Worm (Caenorhabditis elegans) whole organism, L1 larva: ENCODE data around the gene srbc-59.
"Not testable (repeated sequence)": the region's sequence is repeated elsewhere in the genome, so short reads cannot be mapped to it uniquely, and the experiment has no call there.

Experiments used
- elt-3 ChIP-seq, 6 experiments: fragments of 150-350 bp in 1 of 6; sonication (generic microtip); optimal IDR thresholded peaks; 2 replicates each; lab custom pipeline; 2017 to 2018; ENCODE audit warnings: missing biosample characterization in 6 of 6, missing genetic modification characterization in 6 of 6, inconsistent platforms in 1 of 6
- hlh-17 ChIP-seq: fragments of 200-800 bp; sonication (Bioruptor generic); optimal IDR thresholded peaks from 2 replicates; lab custom pipeline; 2018; ENCODE audit warnings: missing genetic modification characterization, mild to moderate bottlenecking, missing compliant biosample characterization, moderate library complexity, borderline replicate concordance
- lin-39 ChIP-seq: fragments of 150-350 bp; optimal IDR thresholded peaks from 2 replicates; lab custom pipeline; 2014; ENCODE audit warnings: missing biosample characterization, missing genetic modification reagents, missing genetic modification characterization
- lir-3 ChIP-seq: sonication (generic microtip); optimal IDR thresholded peaks from 2 replicates; lab custom pipeline; 2016; ENCODE audit warnings: mild to moderate bottlenecking, missing genetic modification characterization, moderate library complexity, missing compliant biosample characterization; ENCODE audit not compliant: poor library complexity
- nhr-12 ChIP-seq: sonication (generic microtip); optimal IDR thresholded peaks from 2 replicates; lab custom pipeline; 2017; ENCODE audit warnings: missing biosample characterization, missing genetic modification characterization
- nhr-28 ChIP-seq: fragments of 150-350 bp; optimal IDR thresholded peaks from 2 replicates; lab custom pipeline; 2014; ENCODE audit warnings: missing biosample characterization, missing genetic modification characterization
- nhr-76 ChIP-seq: sonication (generic microtip); optimal IDR thresholded peaks from 2 replicates; lab custom pipeline; 2017; ENCODE audit warnings: missing biosample characterization, missing genetic modification characterization
- swsn-7 ChIP-seq: sonication (generic microtip); optimal IDR thresholded peaks from 2 replicates; lab custom pipeline; 2016; ENCODE audit warnings: missing genetic modification characterization, missing compliant biosample characterization
- unc-62 ChIP-seq: fragments of 150-350 bp; optimal IDR thresholded peaks from 2 replicates; lab custom pipeline; 2014; ENCODE audit warnings: missing biosample characterization, missing genetic modification reagents, missing genetic modification characterization
- unc-98 ChIP-seq: fragments of 200-800 bp; sonication (Bioruptor generic); IDR thresholded peaks from 2 replicates; pipeline ENCODE4 v1.3.6; 2022; ENCODE audit warnings: missing genetic modification characterization, missing compliant biosample characterization
- ztf-4 ChIP-seq: fragments of 150-350 bp; optimal IDR thresholded peaks from 2 replicates; lab custom pipeline; 2014; ENCODE audit warnings: missing biosample characterization, missing genetic modification characterization

- TF ChIP-seq unc-62 (GFP tag; lab: Kevin White, UChicago); lin-39 (tag; lab: Kevin White, UChicago); nhr-12; elt-3 (tag; optimal IDR thresholded peaks at IDR 0.05; lab: Kevin White, UChicago); swsn-7 (tag; lab: Kevin White, UChicago); ztf-4 (tag; lab: Kevin White, UChicago); hlh-17 (GFP tag; lab: Kevin White, UChicago); unc-98 (GFP tag; lab: Robert Waterston, UW); nhr-28 (tag; lab: Kevin White, UChicago); lir-3 (tag; lab: Kevin White, UChicago); nhr-76 (tag; lab: Kevin White, UChicago): not testable (repeated sequence)
Measured at ce11 chrV:822922-823321, 44.5 kb downstream of the srbc-59 start, which contains the start of gene srx-31.
